Worm (Caenorhabditis elegans) whole organism, late embryonic: ENCODE measurements around the gene ufc-1.

Experiments used
- ceh-9 ChIP-seq: sonication (generic microtip); optimal IDR thresholded peaks from 2 replicates; lab custom pipeline; 2016; ENCODE audit warnings: mild to moderate bottlenecking, missing genetic modification characterization, inconsistent platforms, missing compliant biosample characterization
- madf-2 ChIP-seq: sonication (generic microtip); optimal IDR thresholded peaks from 2 replicates; lab custom pipeline; 2017; ENCODE audit warnings: missing genetic modification characterization, missing compliant biosample characterization
- mec-3 ChIP-seq: sonication (generic microtip); optimal IDR thresholded peaks from 2 replicates; lab custom pipeline; 2016; ENCODE audit warnings: borderline replicate concordance, missing genetic modification characterization, missing compliant biosample characterization
- pag-3 ChIP-seq: sonication (generic microtip); optimal IDR thresholded peaks from 2 replicates; lab custom pipeline; 2016; ENCODE audit warnings: missing compliant biosample characterization, missing genetic modification characterization, borderline replicate concordance

ce11 chrIII:9335076-9335475 lies 3.8 kb downstream of the ufc-1 start:
- TF ChIP-seq madf-2 (tag; lab: Kevin White, UChicago) (no peak), pag-3 (tag; lab: Kevin White, UChicago) (no peak), mec-3 (no peak), ceh-9 (tag; lab: Kevin White, UChicago) (no peak)
